Fruit fly (Drosophila melanogaster): ENCODE results near the gene sav.

Gene sav

DNA sequence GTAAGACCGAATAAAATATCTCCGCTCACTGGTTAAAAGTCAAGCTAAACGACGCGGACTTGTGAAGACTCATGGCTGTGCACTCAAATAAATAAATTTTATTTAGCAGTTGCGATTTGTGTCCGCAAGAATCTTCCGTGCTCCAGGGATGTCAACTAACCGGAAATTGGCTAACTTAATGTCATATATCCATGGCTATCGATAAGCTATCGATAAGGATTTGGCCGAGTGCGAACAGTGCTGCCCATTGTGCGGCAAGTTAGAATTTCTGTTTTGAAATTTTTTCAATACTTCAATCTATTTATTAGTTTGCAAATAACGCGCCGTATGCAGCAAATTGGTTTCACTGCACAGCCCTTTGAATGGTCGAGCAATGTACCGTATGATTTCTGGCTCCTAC is 7.2 kb downstream of the sav start, which contains the start of gene p53 (continued):
- TF ChIP-seq phol (tag; optimal IDR thresholded peaks at IDR 0.05) (peak; percentile 78), CG9727 (GFP tag; optimal IDR thresholded peaks at IDR 0.05) (peak; percentile 86), tx (GFP tag; optimal IDR thresholded peaks at IDR 0.05) (peak; percentile 12), Lhr (GFP tag; optimal IDR thresholded peaks at IDR 0.05) (peak; percentile 63), toy (GFP tag; IDR thresholded peaks at IDR 0.05) (peak; percentile 38; the same call in 1 of the 2 replicates), Poxn (GFP tag; IDR thresholded peaks at IDR 0.05) (no peak), CG31224 (GFP tag; IDR thresholded peaks at IDR 0.05) (0 out of 2 replicates have a peak, but pooled peaks have one; percentile 32), CG12942 (GFP tag; optimal IDR thresholded peaks at IDR 0.05) (peak; percentile 43), da (GFP tag; optimal IDR thresholded peaks at IDR 0.05) (peak; percentile 28), Hmx (GFP tag; optimal IDR thresholded peaks at IDR 0.05) (no peak), HLH54F (GFP tag; optimal IDR thresholded peaks at IDR 0.05) (peak; percentile 52), knrl (GFP tag; IDR thresholded peaks at IDR 0.05; ENCODE audit: partially characterized antibody) (peak; percentile 74; the same call in 2 of the 3 replicates), ttk (GFP tag; IDR thresholded peaks at IDR 0.05) (peak; percentile 55; the same call in 1 of the 2 replicates), jing (GFP tag; optimal IDR thresholded peaks at IDR 0.05) (peak; percentile 34), CG42726 (GFP tag; IDR thresholded peaks at IDR 0.05; ENCODE audit: partially characterized antibody) (peak; percentile 79; the same call in 1 of the 2 replicates), CG7556 (GFP tag; optimal IDR thresholded peaks at IDR 0.05) (peak; percentile 33), crc (GFP tag; optimal IDR thresholded peaks at IDR 0.05) (peak; percentile 51), Gsc (GFP tag; IDR thresholded peaks at IDR 0.05) (no peak), CG30431 (GFP tag; optimal IDR thresholded peaks at IDR 0.05) (peak; percentile 67), Med (GFP tag) (peak; percentile 98), Meics (GFP tag; optimal IDR thresholded peaks at IDR 0.05) (peak; percentile 91), CG12659 (GFP tag; optimal IDR thresholded peaks at IDR 0.05) (peak; percentile 73), Oaz (GFP tag; IDR thresholded peaks at IDR 0.05) (0 out of 2 replicates have a peak, but pooled peaks have one; percentile 36), MBD-R2 (GFP tag; IDR thresholded peaks at IDR 0.05) (peak; percentile 56), ato (GFP tag; IDR thresholded peaks at IDR 0.05; ENCODE audit: partially characterized antibody) (peak; percentile 70), CG13624 (GFP tag; optimal IDR thresholded peaks at IDR 0.05) (peak; percentile 84), CG31388 (GFP tag; optimal IDR thresholded peaks at IDR 0.05) (no peak), chn (GFP tag; optimal IDR thresholded peaks at IDR 0.05) (peak; percentile 65), cwo (GFP tag; optimal IDR thresholded peaks at IDR 0.05) (no peak), dan (GFP tag; IDR thresholded peaks at IDR 0.05) (no peak), trem (tag; optimal IDR thresholded peaks at IDR 0.05) (peak; percentile 70), vnd (GFP tag; IDR thresholded peaks at IDR 0.05; ENCODE audit: partially characterized antibody) (peak; percentile 59; the same call in 2 of the 3 replicates), Tbp (GFP tag; optimal IDR thresholded peaks at IDR 0.05) (no peak), CG17568 (GFP tag; optimal IDR thresholded peaks at IDR 0.05) (no peak), gem (tag; optimal IDR thresholded peaks at IDR 0.05) (no peak), CG3407 (GFP tag; optimal IDR thresholded peaks at IDR 0.05) (peak; percentile 55), CG1647 (GFP tag; optimal IDR thresholded peaks at IDR 0.05) (peak; percentile 71), eve (GFP tag; optimal IDR thresholded peaks at IDR 0.05) (no peak), ase (GFP tag; IDR thresholded peaks at IDR 0.05) (peak; percentile 53; the same call in 1 of the 3 replicates), CG5180 (GFP tag; optimal IDR thresholded peaks at IDR 0.05) (peak; percentile 51), disco-r (GFP tag; optimal IDR thresholded peaks at IDR 0.05) (peak; percentile 80), CG12104 (GFP tag; optimal IDR thresholded peaks at IDR 0.05) (peak; percentile 67), CG9609 (GFP tag; optimal IDR thresholded peaks at IDR 0.05) (peak; percentile 66), CG18476 (GFP tag; optimal IDR thresholded peaks at IDR 0.05) (peak; percentile 8), ERR (GFP tag; optimal IDR thresholded peaks at IDR 0.05) (peak; percentile 32), tin (GFP tag; optimal IDR thresholded peaks at IDR 0.05) (peak; percentile 66), CG7839 (tag; optimal IDR thresholded peaks at IDR 0.05) (peak; percentile 67), salm (tag; optimal IDR thresholded peaks at IDR 0.05) (peak; percentile 22), Ravus (GFP tag; IDR thresholded peaks at IDR 0.05) (no peak), wor (GFP tag; IDR thresholded peaks at IDR 0.05) (no peak), ara (GFP tag; IDR thresholded peaks at IDR 0.05) (peak; percentile 54; the same call in 1 of the 2 replicates)
